Worm (Caenorhabditis elegans): ENCODE measurements around the gene F14F7.5.

The F14F7.5 gene

ce11 chrIII:13005161-13005560, 26.6 kb upstream of the F14F7.5 start, which contains the start of gene snf-7:
TSS of gene snf-7 (plus strand) at chrIII:13005461.
- TF ChIP-seq ceh-13 (GFP tag; optimal IDR thresholded peaks at IDR 0.05), result no peak
- TF ChIP-seq tbx-11 (GFP tag; IDR thresholded peaks at IDR 0.05), result no peak
- TF ChIP-seq ets-7 (tag; optimal IDR thresholded peaks at IDR 0.05), result no peak
- no peak for TF ChIP-seq tbx-37 (GFP tag; conservative IDR thresholded peaks at IDR 0.05)
- TF ChIP-seq ama-1 (optimal IDR thresholded peaks at IDR 0.05), result no peak
- TF ChIP-seq ceh-36 (tag; optimal IDR thresholded peaks at IDR 0.05), result no peak
- TF ChIP-seq F13C5.2 (tag; optimal IDR thresholded peaks at IDR 0.05), result no peak
- no peak for TF ChIP-seq hmbx-1 (tag; optimal IDR thresholded peaks at IDR 0.05)
- no peak for TF ChIP-seq B0310.2 (tag; optimal IDR thresholded peaks at IDR 0.05)
- TF ChIP-seq hmg-4 (GFP tag; optimal IDR thresholded peaks at IDR 0.05), result no peak
- TF ChIP-seq sea-1 (GFP tag; conservative IDR thresholded peaks at IDR 0.05), result no peak
- no peak for TF ChIP-seq tra-4 (tag; optimal IDR thresholded peaks at IDR 0.05)
- no peak for TF ChIP-seq scrt-1 (GFP tag; IDR thresholded peaks at IDR 0.05)
- no peak for TF ChIP-seq aly-1 (tag; optimal IDR thresholded peaks at IDR 0.05)
- no peak for TF ChIP-seq pes-1 (GFP tag; IDR thresholded peaks at IDR 0.05)
- no peak for TF ChIP-seq flt-1 (GFP tag; IDR thresholded peaks at IDR 0.05)
- TF ChIP-seq hnd-1 (tag; optimal IDR thresholded peaks at IDR 0.05), result no peak

ce11 chrIII:13011927-13012326, 19.9 kb upstream of the F14F7.5 start:
- TF ChIP-seq sea-1 (GFP tag; conservative IDR thresholded peaks at IDR 0.05), result no peak
- no peak for TF ChIP-seq B0310.2 (tag; optimal IDR thresholded peaks at IDR 0.05)

- no peak for TF ChIP-seq scrt-1 (GFP tag; IDR thresholded peaks at IDR 0.05)
These were observed 17.9 kb upstream of the F14F7.5 start for ce11 chrIII:13013912-13014311.

ce11 chrIII:13015754-13016317, 16.0 kb upstream of the F14F7.5 start:
- TF ChIP-seq ama-1 (optimal IDR thresholded peaks at IDR 0.05) (no peak), hnd-1 (tag; optimal IDR thresholded peaks at IDR 0.05) (no peak), hmg-4 (GFP tag; optimal IDR thresholded peaks at IDR 0.05) (no peak), B0310.2 (tag; optimal IDR thresholded peaks at IDR 0.05) (no peak), aly-1 (tag; optimal IDR thresholded peaks at IDR 0.05) (no peak), F13C5.2 (tag; optimal IDR thresholded peaks at IDR 0.05) (no peak), tbx-37 (GFP tag; conservative IDR thresholded peaks at IDR 0.05) (no peak), scrt-1 (GFP tag; IDR thresholded peaks at IDR 0.05) (no peak), ceh-36 (tag; optimal IDR thresholded peaks at IDR 0.05) (no peak), ets-7 (tag; optimal IDR thresholded peaks at IDR 0.05) (no peak), tbx-11 (GFP tag; IDR thresholded peaks at IDR 0.05) (no peak)

ce11 chrIII:13018619-13019018, 13.2 kb upstream of the F14F7.5 start, which contains the start of gene col-98:
TSS of gene col-98 (plus strand) at chrIII:13019008.
- TF ChIP-seq scrt-1 (GFP tag; IDR thresholded peaks at IDR 0.05) (no peak), F13C5.2 (tag; optimal IDR thresholded peaks at IDR 0.05) (no peak), sea-1 (GFP tag; conservative IDR thresholded peaks at IDR 0.05) (no peak), ama-1 (optimal IDR thresholded peaks at IDR 0.05) (no peak), pes-1 (GFP tag; IDR thresholded peaks at IDR 0.05) (no peak), tra-4 (tag; optimal IDR thresholded peaks at IDR 0.05) (no peak), ets-7 (tag; optimal IDR thresholded peaks at IDR 0.05) (no peak), hnd-1 (tag; optimal IDR thresholded peaks at IDR 0.05) (no peak), flt-1 (GFP tag; IDR thresholded peaks at IDR 0.05) (no peak), tbx-37 (GFP tag; conservative IDR thresholded peaks at IDR 0.05) (no peak), B0310.2 (tag; optimal IDR thresholded peaks at IDR 0.05) (no peak), aly-1 (tag; optimal IDR thresholded peaks at IDR 0.05) (no peak), hmbx-1 (tag; optimal IDR thresholded peaks at IDR 0.05) (no peak), hmg-4 (GFP tag; optimal IDR thresholded peaks at IDR 0.05) (no peak), tbx-11 (GFP tag; IDR thresholded peaks at IDR 0.05) (no peak), ceh-36 (tag; optimal IDR thresholded peaks at IDR 0.05) (no peak), ceh-13 (GFP tag; optimal IDR thresholded peaks at IDR 0.05) (no peak)

ce11 chrIII:13019547-13020098, 12.2 kb upstream of the F14F7.5 start:
- TF ChIP-seq hnd-1 (tag; optimal IDR thresholded peaks at IDR 0.05) (no peak), F13C5.2 (tag; optimal IDR thresholded peaks at IDR 0.05) (no peak), sea-1 (GFP tag; conservative IDR thresholded peaks at IDR 0.05) (no peak), ceh-36 (tag; optimal IDR thresholded peaks at IDR 0.05) (no peak), flt-1 (GFP tag; IDR thresholded peaks at IDR 0.05) (no peak), aly-1 (tag; optimal IDR thresholded peaks at IDR 0.05) (no peak), pes-1 (GFP tag; IDR thresholded peaks at IDR 0.05) (no peak), ceh-13 (GFP tag; optimal IDR thresholded peaks at IDR 0.05) (no peak), tbx-11 (GFP tag; IDR thresholded peaks at IDR 0.05) (no peak), tbx-37 (GFP tag; conservative IDR thresholded peaks at IDR 0.05) (no peak), hmbx-1 (tag; optimal IDR thresholded peaks at IDR 0.05) (no peak), B0310.2 (tag; optimal IDR thresholded peaks at IDR 0.05) (no peak), hmg-4 (GFP tag; optimal IDR thresholded peaks at IDR 0.05) (no peak), tra-4 (tag; optimal IDR thresholded peaks at IDR 0.05) (no peak), ets-7 (tag; optimal IDR thresholded peaks at IDR 0.05) (no peak), scrt-1 (GFP tag; IDR thresholded peaks at IDR 0.05) (no peak)

ce11 chrIII:13020741-13021140, 11.1 kb upstream of the F14F7.5 start, which contains the start of gene cyp-13A11:
TSS of gene cyp-13A11 (plus strand) at chrIII:13021006.
- TF ChIP-seq sea-1 (GFP tag; conservative IDR thresholded peaks at IDR 0.05) (no peak), tbx-11 (GFP tag; IDR thresholded peaks at IDR 0.05) (no peak), flt-1 (GFP tag; IDR thresholded peaks at IDR 0.05) (no peak), F13C5.2 (tag; optimal IDR thresholded peaks at IDR 0.05) (no peak), hnd-1 (tag; optimal IDR thresholded peaks at IDR 0.05) (no peak), B0310.2 (tag; optimal IDR thresholded peaks at IDR 0.05) (no peak), aly-1 (tag; optimal IDR thresholded peaks at IDR 0.05) (no peak), scrt-1 (GFP tag; IDR thresholded peaks at IDR 0.05) (no peak), tra-4 (tag; optimal IDR thresholded peaks at IDR 0.05) (no peak), ceh-13 (GFP tag; optimal IDR thresholded peaks at IDR 0.05) (no peak), ets-7 (tag; optimal IDR thresholded peaks at IDR 0.05) (no peak), ama-1 (optimal IDR thresholded peaks at IDR 0.05) (no peak), hmbx-1 (tag; optimal IDR thresholded peaks at IDR 0.05) (no peak)

Measured in whole organism, early embryonic.